Fruit fly (Drosophila melanogaster): ENCODE data around the gene CG4115.

DNA sequence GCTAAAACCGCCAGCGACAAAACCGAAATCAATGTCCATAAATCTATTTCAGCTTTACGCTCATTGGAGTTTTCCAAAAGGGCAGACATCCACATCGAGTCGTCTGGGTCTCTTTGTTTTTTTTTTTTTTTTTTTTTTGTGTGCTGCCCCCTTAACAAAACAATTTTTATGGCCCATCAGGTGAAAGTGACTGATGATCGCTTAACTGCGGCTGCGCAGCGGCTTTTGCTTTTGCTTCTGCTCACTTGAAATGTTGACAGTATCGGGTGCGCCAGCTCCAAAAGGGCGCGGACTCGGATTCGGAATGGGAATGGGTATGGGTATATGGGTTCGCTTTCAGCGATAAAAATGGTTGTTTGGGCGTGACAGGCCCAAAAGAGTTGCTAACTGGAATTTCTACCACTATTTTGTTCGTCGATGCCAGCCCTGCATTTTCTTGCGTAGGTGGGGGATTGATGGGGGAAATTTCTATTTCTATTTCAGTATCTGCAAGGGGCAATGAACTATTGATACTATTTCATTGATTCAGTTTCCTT is 2.2 kb downstream of the CG4115 start:
- no peak for TF ChIP-seq fkh (GFP tag; optimal IDR thresholded peaks at IDR 0.05)
- TF ChIP-seq svp (GFP tag) = no peak
